Worm (Caenorhabditis elegans): ENCODE results near the gene acdh-9.

- TF ChIP-seq ces-1 (GFP tag; optimal IDR thresholded peaks at IDR 0.05) (no peak), mls-2 (tag; optimal IDR thresholded peaks at IDR 0.05) (no peak), snpc-4 (tag; optimal IDR thresholded peaks at IDR 0.05) (no peak), unc-62 (GFP tag; optimal IDR thresholded peaks at IDR 0.05) (no peak), ceh-43 (GFP tag; optimal IDR thresholded peaks at IDR 0.05) (no peak), hlh-1 (tag; optimal IDR thresholded peaks at IDR 0.05) (no peak), mab-5 (tag; optimal IDR thresholded peaks at IDR 0.05) (no peak), blmp-1 (tag; optimal IDR thresholded peaks at IDR 0.05) (no peak), tbx-8 (GFP tag; optimal IDR thresholded peaks at IDR 0.05) (no peak), unc-39 (tag; optimal IDR thresholded peaks at IDR 0.05) (no peak)
Observed at ce11 chrII:869316-869715, 20.9 kb upstream of the acdh-9 start.

Measured in whole organism, mixed stage, embryonic.